Fruit fly (Drosophila melanogaster) whole organism, prepupa: ENCODE measurements around the gene Kr-h1.

ENCODE experiments used
- Blimp-1 ChIP-seq: fragments of 200-800 bp; sonication (Bioruptor generic); optimal IDR thresholded peaks from 3 replicates; lab custom pipeline; 2017; ENCODE audit warnings: missing biosample characterization, missing genetic modification characterization, mild to moderate bottlenecking, moderate library complexity, missing genetic modification reagents
- CG10631 ChIP-seq: fragments of 200-800 bp; sonication (Bioruptor generic); optimal IDR thresholded peaks from 2 replicates; lab custom pipeline; 2016; ENCODE audit warnings: missing biosample characterization, missing genetic modification characterization
- CG10669 ChIP-seq: fragments of 200-800 bp; sonication (Bioruptor generic); optimal IDR thresholded peaks from 3 replicates; lab custom pipeline; 2018; ENCODE audit warnings: missing biosample characterization, mild to moderate bottlenecking, missing genetic modification characterization, moderate library complexity
- CG11294 ChIP-seq: fragments of 200-800 bp; sonication (Bioruptor generic); IDR thresholded peaks from 2 replicates; pipeline ENCODE4 v1.3.6; 2022; ENCODE audit warnings: missing biosample characterization, missing genetic modification characterization
- CG11762 ChIP-seq: fragments of 200-800 bp; sonication (Bioruptor generic); optimal IDR thresholded peaks from 3 replicates; lab custom pipeline; 2016; ENCODE audit warnings: missing biosample characterization, missing genetic modification characterization; ENCODE audit not compliant: insufficient read depth
- CG15336 ChIP-seq: fragments of 200-800 bp; sonication (Bioruptor generic); IDR thresholded peaks from 2 replicates; pipeline ENCODE4 v1.3.6; 2022; ENCODE audit warnings: missing biosample characterization, missing genetic modification characterization
- CG1621 ChIP-seq: fragments of 200-800 bp; sonication (Bioruptor generic); optimal IDR thresholded peaks from 3 replicates; lab custom pipeline; 2018; ENCODE audit warnings: missing biosample characterization, mild to moderate bottlenecking, missing genetic modification characterization
- CG16779 ChIP-seq: fragments of 200-800 bp; sonication (Bioruptor generic); optimal IDR thresholded peaks from 3 replicates; lab custom pipeline; 2017; ENCODE audit warnings: missing biosample characterization, mild to moderate bottlenecking, missing genetic modification characterization
- CG3032 ChIP-seq: fragments of 200-800 bp; optimal IDR thresholded peaks from 2 replicates; lab custom pipeline; 2019; ENCODE audit warnings: missing biosample characterization, mild to moderate bottlenecking, missing genetic modification characterization, moderate library complexity
- CG31627 ChIP-seq: fragments of 200-800 bp; sonication (Bioruptor generic); optimal IDR thresholded peaks from 3 replicates; lab custom pipeline; 2016; ENCODE audit warnings: missing biosample characterization, missing genetic modification characterization
- CG32006 ChIP-seq: fragments of 200-800 bp; sonication (Bioruptor generic); optimal IDR thresholded peaks from 3 replicates; lab custom pipeline; 2017; ENCODE audit warnings: missing biosample characterization, mild to moderate bottlenecking, missing genetic modification characterization
- CG34406 ChIP-seq: fragments of 200-800 bp; sonication (Bioruptor generic); optimal IDR thresholded peaks from 3 replicates; lab custom pipeline; 2016; ENCODE audit warnings: missing biosample characterization, missing genetic modification characterization
- CG3919 ChIP-seq: fragments of 200-800 bp; sonication (Bioruptor generic); optimal IDR thresholded peaks from 3 replicates; lab custom pipeline; 2016; ENCODE audit warnings: missing biosample characterization, missing genetic modification characterization
- CG6163 ChIP-seq: fragments of 200-800 bp; sonication (Bioruptor generic); IDR thresholded peaks from 3 replicates; pipeline ENCODE4 v1.3.6; 2022; ENCODE audit warnings: missing biosample characterization, missing genetic modification characterization
- CG6792 ChIP-seq: fragments of 200-800 bp; sonication (Bioruptor generic); optimal IDR thresholded peaks from 3 replicates; lab custom pipeline; 2016; ENCODE audit warnings: missing biosample characterization, missing genetic modification characterization
- CG6854 ChIP-seq: fragments of 200-800 bp; sonication (Bioruptor generic); optimal IDR thresholded peaks from 2 replicates; lab custom pipeline; 2017; ENCODE audit warnings: missing biosample characterization, mild to moderate bottlenecking, missing genetic modification characterization
- CG8319 ChIP-seq: fragments of 200-800 bp; sonication (Bioruptor generic); optimal IDR thresholded peaks from 3 replicates; lab custom pipeline; 2016; ENCODE audit warnings: missing biosample characterization, missing genetic modification characterization
- Eip75B ChIP-seq: fragments of 200-800 bp; sonication (Bioruptor generic); optimal IDR thresholded peaks from 3 replicates; lab custom pipeline; 2016; ENCODE audit warnings: missing biosample characterization, missing genetic modification characterization
- Eip78C ChIP-seq: fragments of 200-800 bp; sonication (Bioruptor generic); peaks from one replicate; lab custom pipeline; 2016; ENCODE audit warnings: missing biosample characterization, missing genetic modification characterization
- Eip93F ChIP-seq: fragments of 200-800 bp; sonication (Bioruptor generic); optimal IDR thresholded peaks from 2 replicates; lab custom pipeline; 2016; ENCODE audit warnings: missing biosample characterization, mild to moderate bottlenecking, missing genetic modification characterization
- Ets21C ChIP-seq: fragments of 200-800 bp; sonication (Bioruptor generic); optimal IDR thresholded peaks from 3 replicates; lab custom pipeline; 2016; ENCODE audit warnings: missing biosample characterization, missing genetic modification characterization
- Ets96B ChIP-seq: fragments of 200-800 bp; optimal IDR thresholded peaks from 2 replicates; lab custom pipeline; 2019; ENCODE audit warnings: missing biosample characterization, mild to moderate bottlenecking, missing genetic modification characterization, moderate library complexity
- Gug ChIP-seq: fragments of 200-800 bp; sonication (Bioruptor generic); IDR thresholded peaks from 2 replicates; pipeline ENCODE4 v1.3.6; 2022; ENCODE audit warnings: missing biosample characterization, missing genetic modification characterization
- Hr39 ChIP-seq: fragments of 200-800 bp; sonication (Bioruptor generic); optimal IDR thresholded peaks from 2 replicates; lab custom pipeline; 2016; ENCODE audit warnings: missing biosample characterization, missing genetic modification characterization
- Hr4 ChIP-seq: fragments of 200-800 bp; sonication (Bioruptor generic); optimal IDR thresholded peaks from 3 replicates; lab custom pipeline; 2016; ENCODE audit warnings: missing biosample characterization, missing genetic modification characterization
- Lpt ChIP-seq: fragments of 200-800 bp; sonication (Bioruptor generic); optimal IDR thresholded peaks from 3 replicates; lab custom pipeline; 2016; ENCODE audit warnings: missing biosample characterization, missing genetic modification characterization
- Met ChIP-seq: fragments of 200-800 bp; sonication (Bioruptor generic); optimal IDR thresholded peaks from 3 replicates; lab custom pipeline; 2016; ENCODE audit warnings: missing biosample characterization, missing genetic modification characterization
- Smox ChIP-seq: fragments of 200-800 bp; sonication (Bioruptor generic); optimal IDR thresholded peaks from 3 replicates; lab custom pipeline; 2016; ENCODE audit warnings: missing biosample characterization, missing genetic modification characterization
- Sox102F ChIP-seq: fragments of 200-800 bp; sonication (Bioruptor generic); optimal IDR thresholded peaks from 2 replicates; lab custom pipeline; 2016; ENCODE audit warnings: missing biosample characterization, mild to moderate bottlenecking, missing genetic modification characterization
- Sox14 ChIP-seq: fragments of 200-800 bp; sonication (Bioruptor generic); optimal IDR thresholded peaks from 3 replicates; lab custom pipeline; 2016; ENCODE audit warnings: missing biosample characterization, missing genetic modification characterization
- Sox15 ChIP-seq: fragments of 200-800 bp; sonication (Bioruptor generic); optimal IDR thresholded peaks from 3 replicates; lab custom pipeline; 2016; ENCODE audit warnings: missing biosample characterization, missing genetic modification characterization
- acj6 ChIP-seq: fragments of 200-800 bp; sonication (Bioruptor generic); optimal IDR thresholded peaks from 3 replicates; lab custom pipeline; 2016; ENCODE audit warnings: missing biosample characterization, missing genetic modification characterization
- cyc ChIP-seq: fragments of 200-800 bp; sonication (Bioruptor generic); optimal IDR thresholded peaks from 3 replicates; lab custom pipeline; 2016; ENCODE audit warnings: missing biosample characterization, missing genetic modification characterization
- dsx ChIP-seq: fragments of 200-800 bp; optimal IDR thresholded peaks from 3 replicates; lab custom pipeline; 2019; ENCODE audit warnings: missing biosample characterization, mild to moderate bottlenecking, missing genetic modification characterization, moderate library complexity; ENCODE audit not compliant: poor library complexity, severe bottlenecking
- eg ChIP-seq: fragments of 200-800 bp; sonication (Bioruptor generic); IDR thresholded peaks from 3 replicates; pipeline ENCODE4 v1.3.6; 2022; ENCODE audit warnings: missing biosample characterization, missing genetic modification characterization
- esn ChIP-seq: fragments of 200-800 bp; sonication (Bioruptor generic); optimal IDR thresholded peaks from 2 replicates; lab custom pipeline; 2016; ENCODE audit warnings: missing biosample characterization, mild to moderate bottlenecking, missing genetic modification characterization, moderate library complexity
- fd59A ChIP-seq: fragments of 200-800 bp; sonication (Bioruptor generic); optimal IDR thresholded peaks from 2 replicates; lab custom pipeline; 2017; ENCODE audit warnings: missing biosample characterization, mild to moderate bottlenecking, missing genetic modification characterization, missing genetic modification reagents
- fd85E ChIP-seq: fragments of 200-800 bp; sonication (Bioruptor generic); optimal IDR thresholded peaks from 3 replicates; lab custom pipeline; 2016; ENCODE audit warnings: missing biosample characterization, missing genetic modification characterization
- lz ChIP-seq: fragments of 200-800 bp; sonication (Bioruptor generic); optimal IDR thresholded peaks from 3 replicates; lab custom pipeline; 2016; ENCODE audit warnings: missing biosample characterization, missing genetic modification characterization
- net ChIP-seq: fragments of 200-800 bp; sonication (Bioruptor generic); optimal IDR thresholded peaks from 3 replicates; lab custom pipeline; 2016; ENCODE audit warnings: missing biosample characterization, missing genetic modification characterization
- salr ChIP-seq, 2 experiments: fragments of 200-800 bp; sonication (Bioruptor generic); optimal IDR thresholded peaks; 3 replicates each; lab custom pipeline; 2016 to 2018; ENCODE audit warnings: missing biosample characterization in 2 of 2, missing genetic modification characterization in 2 of 2, mild to moderate bottlenecking in 1 of 2
- spab ChIP-seq: fragments of 200-800 bp; sonication (Bioruptor generic); optimal IDR thresholded peaks from 2 replicates; lab custom pipeline; 2017; ENCODE audit warnings: missing biosample characterization, mild to moderate bottlenecking, missing genetic modification characterization, missing genetic modification reagents
- ss ChIP-seq, 2 experiments: fragments of 200-800 bp; sonication (Bioruptor generic); optimal IDR thresholded peaks; 2 replicates in 1 of 2; 3 replicates in 1 of 2; lab custom pipeline; 2017 to 2018; ENCODE audit warnings: mild to moderate bottlenecking in 2 of 2, missing biosample characterization in 2 of 2, missing genetic modification characterization in 2 of 2, moderate library complexity in 1 of 2
- svp ChIP-seq: fragments of 200-800 bp; sonication (Bioruptor generic); peaks from one replicate; lab custom pipeline; 2016; ENCODE audit warnings: missing biosample characterization, missing genetic modification characterization
- topi ChIP-seq: fragments of 200-800 bp; sonication (Bioruptor generic); optimal IDR thresholded peaks from 3 replicates; lab custom pipeline; 2016; ENCODE audit warnings: missing biosample characterization, missing genetic modification characterization
- vri ChIP-seq: fragments of 200-800 bp; sonication (Bioruptor generic); optimal IDR thresholded peaks from 3 replicates; lab custom pipeline; 2016; ENCODE audit warnings: missing biosample characterization, mild to moderate bottlenecking, missing genetic modification characterization

The Kr-h1 gene

DNA sequence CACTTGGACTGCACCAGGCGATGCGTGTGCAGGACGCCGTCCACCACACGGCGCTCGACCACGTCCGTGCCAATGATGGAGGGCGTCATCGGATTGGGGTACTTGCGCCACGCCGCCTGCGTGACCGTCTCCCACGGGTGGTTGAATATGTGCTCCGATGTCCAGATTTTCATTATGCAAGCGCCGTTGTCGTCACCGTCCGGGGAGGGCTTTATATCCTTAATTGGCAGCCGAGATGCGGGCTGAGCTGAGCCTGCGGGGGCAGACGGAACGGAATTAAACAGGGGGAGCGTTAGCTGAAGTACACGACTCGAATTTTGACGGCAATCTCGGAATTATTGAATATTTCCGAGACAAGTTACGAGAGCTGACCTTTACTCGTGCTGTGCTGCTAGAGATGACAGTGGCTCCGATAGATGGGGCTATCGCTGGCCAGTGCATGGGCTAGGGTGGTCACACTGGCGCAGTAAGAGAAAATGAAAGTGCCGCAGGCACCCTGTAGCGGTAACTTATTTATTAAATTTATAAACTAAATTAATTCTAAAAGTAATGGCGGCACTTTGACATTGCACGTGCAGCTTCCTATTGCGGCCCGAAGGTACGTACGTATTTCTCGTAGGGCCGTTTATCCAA is 34.8 kb upstream of the Kr-h1 start, which contains the start of gene IPIP:
IPIP (plus strand) TSS at position 475 of the 633 bp plus-strand sequence.
- TF ChIP-seq Smox (GFP tag; lab: Kevin White, UChicago) (no peak), Eip78C (GFP tag; lab: Kevin White, UChicago) (peak; percentile 43), vri (GFP tag; lab: Kevin White, UChicago) (peak; percentile 64), CG6792 (GFP tag; lab: Kevin White, UChicago) (peak; percentile 11), CG32006 (GFP tag; lab: Kevin White, UChicago) (peak; percentile 19), Ets96B (tag; lab: Kevin White, UChicago) (no peak), esn (GFP tag; lab: Kevin White, UChicago) (peak; percentile 26), CG11762 (GFP tag; lab: Kevin White, UChicago) (no peak), Blimp-1 (GFP tag; lab: Kevin White, UChicago) (peak; percentile 51), CG3032 (peak; percentile 15), CG8319 (peak; percentile 14), cyc (GFP tag; lab: Kevin White, UChicago) (peak; percentile 25), Sox102F (GFP tag; lab: Kevin White, UChicago) (peak; percentile 28), Gug (GFP tag; lab: Robert Waterston, UW) (no peak), net (GFP tag; lab: Kevin White, UChicago) (peak; percentile 46), fd59A (GFP tag; lab: Kevin White, UChicago) (no peak), svp (GFP tag; lab: Kevin White, UChicago) (peak; percentile 97), CG31627 (GFP tag; lab: Kevin White, UChicago) (peak; percentile 32), Eip75B (peak; percentile 17), CG11294 (no peak), CG6163 (peak; percentile 58; the same call in 2 of the 3 replicates), salr (GFP tag; optimal IDR thresholded peaks at IDR 0.05; lab: Kevin White, UChicago) (peak in 1 of 2 experiments; percentile 8), Sox14 (peak; percentile 29), topi (GFP tag; lab: Kevin White, UChicago) (peak; percentile 29), spab (GFP tag; lab: Kevin White, UChicago) (no peak), eg (no peak; the same call in 2 of the 3 replicates), lz (GFP tag; lab: Kevin White, UChicago) (peak; percentile 18), CG15336 (GFP tag; lab: Robert Waterston, UW) (peak; percentile 32; the same call in 1 of the 2 replicates), CG3919 (GFP tag; lab: Kevin White, UChicago) (peak; percentile 62), Met (GFP tag; lab: Kevin White, UChicago) (peak; percentile 7), CG1621 (peak; percentile 22), Hr39 (GFP tag; lab: Kevin White, UChicago) (peak; percentile 30), Sox15 (no peak), CG16779 (no peak), dsx (GFP tag; lab: Kevin White, UChicago) (no peak), ss (GFP tag; optimal IDR thresholded peaks at IDR 0.05; lab: Kevin White, UChicago) (peak in 1 of 2 experiments; percentile 15), CG10631 (no peak), fd85E (no peak), Hr4 (GFP tag; lab: Kevin White, UChicago) (peak; percentile 12)
- TF ChIP-seq, all 60 proteins: peak for 26

DNA sequence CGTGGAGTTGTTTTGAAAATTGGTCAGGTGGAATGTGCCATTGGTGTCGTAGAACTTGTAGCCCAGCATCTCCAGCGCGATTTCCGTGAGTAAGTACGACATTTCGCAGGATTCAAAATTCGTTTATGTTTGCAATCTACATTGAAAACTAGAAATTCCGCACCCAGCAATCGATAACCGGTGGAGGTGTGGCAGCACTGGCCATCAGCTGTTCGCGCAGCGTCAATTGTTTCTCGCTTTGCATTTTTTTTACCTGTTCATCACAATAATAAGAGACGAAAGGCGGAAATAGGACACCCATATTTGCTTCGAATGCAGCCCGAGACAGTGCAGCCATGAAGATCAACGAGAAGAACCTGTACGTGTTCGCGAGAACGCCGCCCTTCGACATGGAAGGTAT is 33.9 kb upstream of the Kr-h1 start, which contains the start of the genes CG34179 and slmo:
CG34179 (minus strand) TSS at position 165 of the 400 bp plus-strand sequence.
slmo (minus strand) TSS at position 165 of the 400 bp plus-strand sequence.
- no peak for TF ChIP-seq dsx (GFP tag; lab: Kevin White, UChicago)
- no peak for TF ChIP-seq Lpt
- TF ChIP-seq Ets21C (GFP tag; lab: Kevin White, UChicago): no peak
- TF ChIP-seq CG34406 (GFP tag; lab: Kevin White, UChicago): no peak
- no peak for TF ChIP-seq spab (GFP tag; lab: Kevin White, UChicago)
- no peak for TF ChIP-seq acj6 (GFP tag; lab: Kevin White, UChicago)
- TF ChIP-seq Met (GFP tag; lab: Kevin White, UChicago): no peak
- no peak for TF ChIP-seq net (GFP tag; lab: Kevin White, UChicago)
- TF ChIP-seq CG6792 (GFP tag; lab: Kevin White, UChicago): no peak
- TF ChIP-seq CG3919 (GFP tag; lab: Kevin White, UChicago): no peak
- no peak for TF ChIP-seq Eip93F
- no peak for TF ChIP-seq CG10669 (GFP tag; lab: Kevin White, UChicago)
- TF ChIP-seq esn (GFP tag; lab: Kevin White, UChicago): no peak
- no peak for TF ChIP-seq CG6854 (GFP tag; lab: Kevin White, UChicago)
- TF ChIP-seq Sox14: no peak
